Fruit fly (Drosophila melanogaster) Kc167 (cell line): ENCODE results near the gene ppk16.

Experiments used
- Myc ChIP-seq: fragments of >200 bp; optimal IDR thresholded peaks from 2 replicates; lab custom pipeline; 2017; ENCODE audit warnings: missing external identifiers
- Sin3A ChIP-seq: fragments of >200 bp; optimal IDR thresholded peaks from 2 replicates; lab custom pipeline; 2018; ENCODE audit warnings: missing external identifiers
- h ChIP-seq: fragments of >200 bp; optimal IDR thresholded peaks from 3 replicates; lab custom pipeline; 2018; ENCODE audit warnings: missing external identifiers
- insv ChIP-seq: fragments of >200 bp; optimal IDR thresholded peaks from 3 replicates; lab custom pipeline; 2018; ENCODE audit warnings: missing external identifiers
- psq ChIP-seq: fragments of >200 bp; optimal IDR thresholded peaks from 2 replicates; lab custom pipeline; 2017; ENCODE audit warnings: missing external identifiers
- ttk ChIP-seq: sonication (Bioruptor generic); optimal IDR thresholded peaks from 2 replicates; lab custom pipeline; 2017; ENCODE audit warnings: missing external identifiers

ppk16 gene

DNA sequence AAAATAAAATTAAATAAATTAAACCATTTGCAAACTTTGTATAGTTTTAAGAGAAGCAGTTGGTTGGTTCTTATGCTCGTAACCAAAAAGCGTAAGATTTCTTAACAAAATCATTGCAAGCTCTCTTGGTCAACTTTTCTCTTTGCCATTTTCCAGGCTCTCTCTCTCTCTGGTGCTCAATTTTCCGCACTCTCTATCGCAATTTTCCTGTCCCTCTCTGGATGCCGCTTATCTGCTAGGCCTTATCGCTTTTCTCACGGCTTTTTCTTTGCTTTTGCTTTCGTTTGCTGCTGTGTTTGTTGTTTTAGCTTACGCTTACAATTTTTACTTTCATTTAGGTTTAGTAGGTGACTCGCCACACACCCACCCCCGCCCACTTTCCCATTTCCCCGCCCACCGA is 30.2 kb downstream of the ppk16 start:
- TF ChIP-seq Myc (lab: Kevin White, UChicago), result no peak
- TF ChIP-seq insv (lab: Kevin White, UChicago), result no peak
- no peak for TF ChIP-seq psq (lab: Kevin White, UChicago)
- TF ChIP-seq h, result no peak
- TF ChIP-seq ttk (lab: Kevin White, UChicago), result no peak
- no peak for TF ChIP-seq Sin3A (lab: Kevin White, UChicago)

DNA sequence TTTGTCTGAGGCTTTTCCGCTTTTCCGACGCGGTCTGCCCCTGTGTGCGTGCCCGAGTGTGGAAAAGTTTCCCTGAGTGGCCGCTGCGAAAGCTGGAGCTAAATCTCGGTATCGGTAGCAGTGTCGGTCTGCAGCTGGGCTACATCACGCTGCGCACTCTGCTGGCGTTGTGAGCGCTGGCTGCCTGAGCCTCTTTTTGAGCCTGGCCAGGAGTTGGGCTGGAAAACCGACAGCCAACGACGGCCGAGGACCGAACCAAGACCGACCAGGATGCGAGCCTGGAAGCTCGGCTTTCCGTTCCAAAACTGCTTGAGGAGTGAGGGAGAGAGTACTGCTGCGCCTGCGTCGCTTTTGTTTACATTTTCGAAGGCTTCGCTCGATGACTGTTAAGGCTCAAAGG is 31.0 kb downstream of the ppk16 start:
- TF ChIP-seq ttk (lab: Kevin White, UChicago), result no peak
- TF ChIP-seq insv (lab: Kevin White, UChicago), result no peak

DNA sequence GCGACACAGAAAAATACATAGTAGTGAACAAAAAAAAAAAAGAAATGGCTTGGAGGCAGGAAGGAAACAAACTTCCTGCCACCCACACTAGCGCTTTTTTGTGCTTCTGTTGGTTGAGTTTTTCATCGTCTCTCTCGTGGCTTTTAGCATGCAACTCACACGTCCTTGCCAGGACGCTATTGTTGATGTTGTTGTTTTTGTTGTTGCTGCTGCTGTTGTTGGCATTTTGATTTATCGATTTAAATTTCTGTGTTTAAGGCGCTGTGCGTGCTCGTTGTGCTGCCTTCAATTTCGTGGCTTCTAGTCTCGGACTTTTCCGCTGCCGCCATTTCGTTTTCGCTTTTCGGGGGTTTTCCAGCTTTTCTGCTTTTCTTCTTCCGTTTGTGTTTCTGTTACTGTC is 35.1 kb downstream of the ppk16 start:
- TF ChIP-seq ttk (lab: Kevin White, UChicago) (no peak), Sin3A (lab: Kevin White, UChicago) (no peak)

DNA sequence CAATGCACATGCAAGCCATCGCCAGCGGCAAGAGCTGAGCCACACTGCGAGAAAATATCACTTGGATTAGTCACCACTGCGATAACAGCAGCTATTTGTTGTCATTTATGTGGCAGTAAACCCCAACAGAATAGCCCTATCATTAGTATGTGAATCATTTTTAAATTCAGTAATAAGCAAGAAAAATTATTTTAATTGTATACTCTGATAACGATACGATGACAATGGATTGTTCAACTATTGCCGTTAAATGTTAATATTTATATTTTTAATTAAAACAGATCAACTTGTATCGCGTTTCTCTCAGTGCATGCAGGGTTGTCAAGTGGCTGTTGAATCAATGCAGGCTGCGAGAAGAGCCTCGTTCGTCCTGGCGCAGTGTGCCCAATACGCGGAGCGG is 37.0 kb downstream of the ppk16 start:
- TF ChIP-seq Sin3A (lab: Kevin White, UChicago) (no peak), insv (lab: Kevin White, UChicago) (no peak)

DNA sequence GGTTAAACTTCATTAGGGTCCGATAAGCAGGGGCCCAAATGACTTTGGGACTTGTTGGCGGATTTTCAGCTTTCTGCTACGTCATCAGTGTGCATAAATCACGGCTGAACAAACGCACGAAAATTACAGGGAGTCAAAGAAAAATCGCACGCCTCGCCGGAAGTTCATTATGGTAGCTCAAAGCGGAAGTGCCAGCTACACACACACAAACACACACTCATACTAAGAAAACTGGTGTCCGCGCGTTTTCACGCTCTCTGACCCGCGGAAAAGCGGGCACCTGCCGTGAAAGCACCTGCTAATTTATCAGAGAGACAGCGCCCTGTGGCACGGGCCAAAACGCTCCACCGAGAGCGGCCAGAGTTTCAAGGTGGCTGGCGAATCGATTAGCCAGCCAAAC is 37.5 kb downstream of the ppk16 start:
- no peak for TF ChIP-seq insv (lab: Kevin White, UChicago)
- no peak for TF ChIP-seq psq (lab: Kevin White, UChicago)
- no peak for TF ChIP-seq Myc (lab: Kevin White, UChicago)
- TF ChIP-seq Sin3A (lab: Kevin White, UChicago), result no peak
- no peak for TF ChIP-seq h
- TF ChIP-seq ttk (lab: Kevin White, UChicago), result no peak

DNA sequence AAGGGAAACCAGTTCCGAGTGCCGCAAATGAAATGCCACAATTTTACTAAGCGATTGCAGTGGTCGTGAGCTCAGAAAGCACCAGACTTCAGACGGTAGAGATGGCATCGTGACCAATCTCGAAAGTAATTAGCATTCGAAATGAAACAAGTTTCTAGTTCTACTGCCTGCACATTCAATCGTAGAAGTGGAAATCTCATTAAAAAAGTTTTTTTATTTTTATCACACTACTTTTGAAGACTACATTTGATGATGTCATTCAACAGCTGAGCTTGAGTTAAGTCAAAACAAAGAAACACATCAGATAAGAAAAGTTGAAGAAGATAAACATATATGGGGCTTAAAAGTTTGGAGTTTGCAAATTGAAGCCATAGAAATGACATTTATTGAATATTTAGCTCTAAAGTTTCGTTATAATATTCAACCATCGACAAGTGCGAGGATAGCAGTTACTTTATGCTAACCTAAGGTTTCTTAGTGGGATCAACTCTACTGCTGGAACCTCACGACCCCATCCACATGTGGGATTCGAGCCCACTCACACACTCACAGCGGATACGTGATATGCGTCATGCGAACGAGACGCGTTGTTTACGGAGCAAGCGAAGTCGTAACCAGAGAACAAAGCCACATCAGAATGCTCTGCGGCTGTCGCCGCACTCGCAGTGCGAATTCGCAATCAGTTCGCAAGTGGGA is 38.7 kb downstream of the ppk16 start, which contains the start of gene CG13117:
TSS of gene CG13117 (plus strand) at position 646 of the 696 bp plus-strand sequence.
- TF ChIP-seq ttk (lab: Kevin White, UChicago) (no peak), Sin3A (lab: Kevin White, UChicago) (no peak), insv (lab: Kevin White, UChicago) (no peak), Myc (lab: Kevin White, UChicago) (no peak), psq (lab: Kevin White, UChicago) (no peak), h (no peak)

DNA sequence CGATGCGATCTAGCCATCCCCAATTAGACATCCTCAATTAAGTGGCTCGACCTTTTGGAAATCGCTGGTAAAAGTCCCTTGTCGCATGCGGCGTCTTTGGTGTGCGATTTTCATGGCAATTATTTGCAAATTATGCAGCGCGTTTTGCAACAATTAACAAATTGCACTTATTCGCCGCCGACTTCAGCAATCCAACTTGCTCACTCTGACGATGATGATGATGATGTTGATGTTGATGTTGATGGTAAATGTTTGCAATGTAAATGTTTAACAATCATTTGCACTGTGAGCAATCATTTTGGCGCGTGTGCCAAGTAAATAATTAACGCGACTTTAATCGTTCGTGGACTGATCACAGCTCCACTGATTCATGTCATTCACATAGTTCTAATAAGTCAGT is 40.7 kb downstream of the ppk16 start:
- TF ChIP-seq psq (lab: Kevin White, UChicago) (no peak), Sin3A (lab: Kevin White, UChicago) (no peak), Myc (lab: Kevin White, UChicago) (no peak), h (no peak), insv (lab: Kevin White, UChicago) (no peak), ttk (lab: Kevin White, UChicago) (no peak)

DNA sequence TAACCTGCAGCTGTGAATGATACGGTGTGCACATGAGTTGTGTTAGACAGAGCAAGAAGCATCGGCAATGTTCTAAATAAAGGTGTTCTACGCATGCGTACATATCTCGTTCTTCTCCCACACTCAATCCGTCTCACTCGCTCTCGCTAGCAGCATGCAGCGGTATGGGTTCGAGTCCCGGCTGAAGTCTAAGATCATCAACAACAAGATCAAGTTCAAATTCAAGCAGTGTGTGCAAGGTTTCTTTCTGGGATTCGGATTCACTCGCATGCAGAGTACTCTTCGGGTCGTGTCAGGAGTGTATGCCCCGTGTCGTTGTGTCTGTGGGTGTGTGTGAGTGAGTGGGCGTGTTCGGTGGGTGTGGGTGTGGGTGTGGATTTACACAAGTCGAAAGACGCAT is 43.6 kb downstream of the ppk16 start:
- TF ChIP-seq h, result no peak

DNA sequence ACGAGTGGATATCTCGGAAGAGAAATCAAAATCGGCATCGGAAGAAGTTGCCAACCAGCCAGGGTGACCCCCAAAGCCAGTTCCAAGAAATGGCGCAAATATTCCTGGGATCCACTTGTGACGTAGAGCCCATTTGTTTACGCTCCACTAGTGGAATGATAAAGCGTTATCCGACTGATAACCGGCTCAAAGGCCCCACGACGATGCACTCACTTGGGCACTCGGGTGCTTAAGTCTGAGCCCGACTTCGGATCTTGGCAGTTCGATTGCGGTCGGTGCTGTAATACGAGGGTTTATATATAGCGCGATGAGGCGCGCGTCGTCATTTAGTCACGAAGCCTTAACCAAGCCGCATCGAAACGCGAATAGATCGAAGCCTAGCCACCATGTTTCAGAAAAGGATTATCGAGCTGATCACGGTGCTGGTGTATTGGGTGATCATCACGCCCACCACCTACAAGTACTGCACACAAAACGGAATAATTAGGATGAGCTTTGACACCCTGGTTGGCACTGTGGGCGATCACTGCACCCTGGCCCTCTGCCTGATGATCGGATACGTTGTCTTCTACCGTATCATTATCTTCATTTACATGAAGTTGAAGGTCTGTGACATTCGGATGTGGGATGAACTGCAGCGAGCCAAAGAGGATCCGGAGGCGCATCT is 45.1 kb downstream of the ppk16 start, which contains the start of gene CG13116:
TSS of gene CG13116 (plus strand) at position 323 of the 667 bp plus-strand sequence.
- TF ChIP-seq psq (lab: Kevin White, UChicago) (no peak), Myc (lab: Kevin White, UChicago) (no peak), ttk (lab: Kevin White, UChicago) (no peak), Sin3A (lab: Kevin White, UChicago) (no peak), insv (lab: Kevin White, UChicago) (no peak), h (no peak)

DNA sequence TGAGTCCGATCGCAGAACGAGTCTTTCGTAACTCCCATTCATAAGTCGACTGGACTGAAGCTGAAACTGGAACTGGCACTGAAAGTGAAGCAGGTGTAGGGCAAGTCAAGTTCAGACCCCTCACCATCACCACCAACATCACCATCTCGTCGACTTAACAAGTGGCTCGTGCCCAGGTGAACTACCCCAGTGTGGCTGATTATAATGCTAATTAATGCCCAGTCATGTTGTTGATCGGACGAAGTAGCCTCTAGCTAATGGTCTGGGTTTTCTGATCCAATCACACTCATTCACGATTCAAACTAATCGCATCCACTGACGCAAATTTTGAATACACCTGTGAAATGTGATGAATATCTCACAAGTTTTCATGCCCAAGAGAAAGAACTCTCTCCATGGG is 46.0 kb downstream of the ppk16 start:
- no peak for TF ChIP-seq h
- TF ChIP-seq insv (lab: Kevin White, UChicago), result no peak
- no peak for TF ChIP-seq psq (lab: Kevin White, UChicago)
- TF ChIP-seq Sin3A (lab: Kevin White, UChicago), result no peak
- TF ChIP-seq Myc (lab: Kevin White, UChicago), result no peak
- no peak for TF ChIP-seq ttk (lab: Kevin White, UChicago)
